Worm (Caenorhabditis elegans) whole organism, early embryonic: ENCODE measurements around the gene pah-1.

Experiments used
- B0310.2 ChIP-seq: sonication (generic microtip); optimal IDR thresholded peaks from 2 replicates; lab custom pipeline; 2016; ENCODE audit warnings: mild to moderate bottlenecking, missing genetic modification characterization, missing compliant biosample characterization
- F13C5.2 ChIP-seq: sonication (generic microtip); optimal IDR thresholded peaks from 2 replicates; lab custom pipeline; 2017; ENCODE audit warnings: mild to moderate bottlenecking, missing genetic modification characterization, inconsistent platforms, missing compliant biosample characterization
- aly-1 ChIP-seq: sonication (generic microtip); optimal IDR thresholded peaks from 2 replicates; lab custom pipeline; 2016; ENCODE audit warnings: missing genetic modification characterization, missing compliant biosample characterization
- ama-1 ChIP-seq: fragments of 150-350 bp; optimal IDR thresholded peaks from 2 replicates; lab custom pipeline; 2014
- ceh-13 ChIP-seq: fragments of 200-800 bp; sonication (Bioruptor generic); optimal IDR thresholded peaks from 2 replicates; lab custom pipeline; 2018; ENCODE audit warnings: mild to moderate bottlenecking, missing genetic modification characterization, missing compliant biosample characterization
- ceh-36 ChIP-seq: sonication (generic microtip); optimal IDR thresholded peaks from 2 replicates; lab custom pipeline; 2016; ENCODE audit warnings: missing genetic modification characterization, inconsistent platforms, missing compliant biosample characterization
- ets-7 ChIP-seq: sonication (generic microtip); optimal IDR thresholded peaks from 2 replicates; lab custom pipeline; 2016; ENCODE audit warnings: missing genotype, missing genetic modification characterization, missing compliant biosample characterization
- flt-1 ChIP-seq: fragments of 200-800 bp; sonication (Bioruptor generic); IDR thresholded peaks from 2 replicates; pipeline ENCODE4 v1.3.6; 2022; ENCODE audit warnings: missing genetic modification characterization, missing compliant biosample characterization
- hmbx-1 ChIP-seq: sonication (generic microtip); optimal IDR thresholded peaks from 2 replicates; lab custom pipeline; 2016; ENCODE audit warnings: mild to moderate bottlenecking, missing genetic modification characterization, missing compliant biosample characterization
- hmg-4 ChIP-seq: fragments of 200-800 bp; sonication (Bioruptor generic); optimal IDR thresholded peaks from 2 replicates; lab custom pipeline; 2018; ENCODE audit warnings: mild to moderate bottlenecking, missing genetic modification characterization, missing compliant biosample characterization
- hnd-1 ChIP-seq: sonication (generic microtip); optimal IDR thresholded peaks from 2 replicates; lab custom pipeline; 2016; ENCODE audit warnings: missing genetic modification characterization, missing compliant biosample characterization
- scrt-1 ChIP-seq: fragments of 200-800 bp; sonication (Bioruptor generic); IDR thresholded peaks from 2 replicates; pipeline ENCODE4 v1.3.6; 2022; ENCODE audit warnings: missing genetic modification characterization, missing compliant biosample characterization
- tbx-11 ChIP-seq: fragments of 200-800 bp; sonication (Bioruptor generic); IDR thresholded peaks from 2 replicates; pipeline ENCODE4 v1.3.6; 2022; ENCODE audit warnings: missing genetic modification characterization, missing compliant biosample characterization
- tbx-37 ChIP-seq: fragments of 200-800 bp; sonication (Bioruptor generic); conservative IDR thresholded peaks from 2 replicates; pipeline ENCODE4 v1.3.6; 2022; ENCODE audit warnings: missing genetic modification reagents, missing genetic modification characterization, missing compliant biosample characterization
- tra-4 ChIP-seq: sonication (generic microtip); optimal IDR thresholded peaks from 2 replicates; lab custom pipeline; 2017; ENCODE audit warnings: missing genetic modification characterization, missing compliant biosample characterization

pah-1 gene

DNA sequence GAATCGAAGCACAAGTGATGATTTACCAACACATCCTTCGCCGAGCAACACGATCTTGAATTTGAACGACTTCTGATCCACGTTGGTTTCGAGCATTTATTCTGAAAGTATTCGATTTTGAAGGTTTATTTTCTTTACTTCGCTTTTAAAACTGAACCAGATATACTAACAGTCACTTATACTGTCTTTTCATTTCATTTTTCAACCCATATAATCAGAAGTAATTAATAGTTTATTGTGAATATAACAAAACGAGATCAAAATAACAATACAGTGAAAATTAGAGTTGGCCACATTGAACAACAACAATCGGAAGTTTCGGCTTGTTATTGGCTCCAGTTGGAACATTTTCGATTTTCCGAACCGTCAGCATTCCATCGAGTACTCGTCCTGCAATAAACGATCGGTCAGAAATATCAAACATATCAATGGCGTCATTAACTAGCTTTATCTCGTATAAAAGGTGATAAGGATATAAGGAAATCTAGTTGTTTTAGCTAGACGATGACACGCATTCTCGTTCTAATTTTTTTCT lies 51.8 kb downstream of the pah-1 start, which contains the start of the genes rab-21 and T01B7.13:
Gene rab-21, minus strand, starts transcription at position 101 of the 535 bp plus-strand sequence.
Gene T01B7.13, plus strand, starts transcription at position 485 of the 535 bp plus-strand sequence.
- TF ChIP-seq tra-4 (tag; lab: Kevin White, UChicago) = no peak
- TF ChIP-seq flt-1 (GFP tag; lab: Robert Waterston, UW) = no peak
- no peak for TF ChIP-seq hmbx-1 (tag; lab: Kevin White, UChicago)
- TF ChIP-seq aly-1 (tag; lab: Kevin White, UChicago) = no peak
- TF ChIP-seq ceh-13 = no peak
- TF ChIP-seq hmg-4 (GFP tag; lab: Kevin White, UChicago) = no peak
- TF ChIP-seq B0310.2 (tag; lab: Kevin White, UChicago) = no peak
- TF ChIP-seq F13C5.2 = no peak
- TF ChIP-seq ama-1 (lab: Kevin White, UChicago) = no peak
- no peak for TF ChIP-seq scrt-1
- TF ChIP-seq ets-7 = no peak
- TF ChIP-seq ceh-36 (tag; lab: Kevin White, UChicago) = no peak
- TF ChIP-seq tbx-11 (GFP tag; lab: Robert Waterston, UW) = no peak
- no peak for TF ChIP-seq tbx-37 (GFP tag; lab: Robert Waterston, UW)
- TF ChIP-seq hnd-1 (tag; lab: Kevin White, UChicago) = no peak
